Fruit fly (Drosophila melanogaster) whole organism, embryonic: Measurements from ENCODE around the gene Pat1.

Experiments
- CG10565 ChIP-seq: fragments of 200-800 bp; sonication (Bioruptor generic); optimal IDR thresholded peaks from 3 replicates; lab custom pipeline; 2016; ENCODE audit warnings: missing biosample characterization, mild to moderate bottlenecking, missing genetic modification characterization
- CG11247 ChIP-seq: fragments of 200-800 bp; sonication (Bioruptor generic); IDR thresholded peaks from 2 replicates; pipeline ENCODE4 v1.3.6; 2022; ENCODE audit warnings: missing biosample characterization, missing genetic modification characterization
- CG11398 ChIP-seq: fragments of 200-800 bp; sonication (Bioruptor generic); optimal IDR thresholded peaks from 2 replicates; lab custom pipeline; 2016; ENCODE audit warnings: missing biosample characterization, missing genetic modification characterization
- CG12104 ChIP-seq: fragments of 200-800 bp; sonication (Bioruptor generic); optimal IDR thresholded peaks from 3 replicates; lab custom pipeline; 2016; ENCODE audit warnings: missing biosample characterization, missing genetic modification characterization
- CG12659 ChIP-seq: fragments of 200-800 bp; sonication (Bioruptor generic); optimal IDR thresholded peaks from 3 replicates; lab custom pipeline; 2017; ENCODE audit warnings: mild to moderate bottlenecking, missing biosample characterization, missing genetic modification reagents, missing genetic modification characterization
- CG12769 ChIP-seq: fragments of 200-800 bp; sonication (Bioruptor generic); optimal IDR thresholded peaks from 2 replicates; lab custom pipeline; 2019; ENCODE audit warnings: missing biosample characterization, mild to moderate bottlenecking, missing genetic modification characterization, moderate library complexity
- CG13123 ChIP-seq: fragments of 200-800 bp; sonication (Bioruptor generic); optimal IDR thresholded peaks from 2 replicates; lab custom pipeline; 2016; ENCODE audit warnings: missing biosample characterization, missing genetic modification characterization
- CG15696 ChIP-seq: fragments of 200-800 bp; sonication (Bioruptor generic); optimal IDR thresholded peaks from 2 replicates; lab custom pipeline; 2019; ENCODE audit warnings: missing biosample characterization, mild to moderate bottlenecking, missing genetic modification characterization, moderate library complexity
- CG17186 ChIP-seq: fragments of 200-800 bp; sonication (Bioruptor generic); optimal IDR thresholded peaks from 3 replicates; lab custom pipeline; 2017; ENCODE audit warnings: missing biosample characterization, missing genetic modification reagents, missing genetic modification characterization
- CG17361 ChIP-seq: fragments of 200-800 bp; sonication (Bioruptor generic); IDR thresholded peaks from 3 replicates; pipeline ENCODE4 v1.3.6; 2022; ENCODE audit warnings: missing biosample characterization, missing genetic modification characterization
- CG17568 ChIP-seq: fragments of 200-800 bp; sonication (Bioruptor generic); optimal IDR thresholded peaks from 2 replicates; lab custom pipeline; 2018; ENCODE audit warnings: missing biosample characterization, mild to moderate bottlenecking, missing genetic modification characterization, moderate library complexity
- CG17802 ChIP-seq: fragments of 200-800 bp; sonication (Bioruptor generic); optimal IDR thresholded peaks from 2 replicates; lab custom pipeline; 2018; ENCODE audit warnings: missing biosample characterization, mild to moderate bottlenecking, missing genetic modification characterization, moderate library complexity
- CG18262 ChIP-seq: fragments of 200-800 bp; optimal IDR thresholded peaks from 3 replicates; lab custom pipeline; 2019; ENCODE audit warnings: missing biosample characterization, mild to moderate bottlenecking, missing genetic modification characterization, moderate library complexity
- CG18476 ChIP-seq: fragments of 200-800 bp; sonication (Bioruptor generic); optimal IDR thresholded peaks from 2 replicates; lab custom pipeline; 2016; ENCODE audit warnings: missing biosample characterization, mild to moderate bottlenecking, missing genetic modification characterization
- CG2116 ChIP-seq: fragments of 200-800 bp; sonication (Bioruptor generic); optimal IDR thresholded peaks from 3 replicates; lab custom pipeline; 2018; ENCODE audit warnings: missing biosample characterization, mild to moderate bottlenecking, missing genetic modification characterization
- CG32532 ChIP-seq: fragments of 200-800 bp; sonication (Bioruptor generic); IDR thresholded peaks from 2 replicates; pipeline ENCODE4 v1.3.6; 2022; ENCODE audit warnings: missing biosample characterization, missing genetic modification characterization
- CG4617 ChIP-seq: fragments of 200-800 bp; sonication (Bioruptor generic); optimal IDR thresholded peaks from 3 replicates; lab custom pipeline; 2016; ENCODE audit warnings: missing biosample characterization, missing genetic modification characterization, borderline replicate concordance
- CG4730 ChIP-seq: fragments of 200-800 bp; sonication (Bioruptor generic); IDR thresholded peaks from 2 replicates; pipeline ENCODE4 v1.3.6; 2022; ENCODE audit warnings: missing biosample characterization, missing genetic modification characterization
- CG6689 ChIP-seq: fragments of 200-800 bp; sonication (Bioruptor generic); IDR thresholded peaks from 2 replicates; pipeline ENCODE4 v1.3.6; 2022; ENCODE audit warnings: missing biosample characterization, missing genetic modification characterization
- CG6854 ChIP-seq: fragments of 200-800 bp; sonication (Bioruptor generic); optimal IDR thresholded peaks from 3 replicates; lab custom pipeline; 2017; ENCODE audit warnings: missing biosample characterization, mild to moderate bottlenecking, missing genetic modification characterization
- CG7372 ChIP-seq: fragments of 200-800 bp; sonication (Bioruptor generic); IDR thresholded peaks from 2 replicates; pipeline ENCODE4 v1.3.6; 2022; ENCODE audit warnings: missing biosample characterization, missing genetic modification characterization
- CG8089 ChIP-seq: fragments of 200-800 bp; sonication (Bioruptor generic); optimal IDR thresholded peaks from 3 replicates; lab custom pipeline; 2016; ENCODE audit warnings: missing biosample characterization, missing genetic modification characterization
- CG8388 ChIP-seq: fragments of 200-800 bp; sonication (Bioruptor generic); optimal IDR thresholded peaks from 2 replicates; lab custom pipeline; 2019; ENCODE audit warnings: missing biosample characterization, mild to moderate bottlenecking, missing genetic modification characterization, moderate library complexity
- CTCF ChIP-seq: fragments of 200-800 bp; sonication (Bioruptor generic); optimal IDR thresholded peaks from 2 replicates; lab custom pipeline; 2017; ENCODE audit warnings: missing biosample characterization, mild to moderate bottlenecking, missing genetic modification characterization, moderate library complexity
- Doc2 ChIP-seq: fragments of 200-800 bp; sonication (Bioruptor generic); IDR thresholded peaks from 2 replicates; pipeline ENCODE4 v1.3.6; 2022; ENCODE audit warnings: missing biosample characterization, missing genetic modification characterization
- Dref ChIP-seq: fragments of 200-800 bp; sonication (Bioruptor generic); IDR thresholded peaks from 2 replicates; pipeline ENCODE4 v1.3.6; 2022; ENCODE audit warnings: missing biosample characterization, missing genetic modification characterization
- Ets65A ChIP-seq: fragments of 200-800 bp; sonication (Bioruptor generic); peaks from one replicate; lab custom pipeline; 2016; ENCODE audit warnings: missing biosample characterization, missing genetic modification characterization
- Gsc ChIP-seq: fragments of 200-800 bp; sonication (Bioruptor generic); IDR thresholded peaks from 2 replicates; pipeline ENCODE4 v1.3.6; 2022; ENCODE audit warnings: missing biosample characterization, missing genetic modification characterization
- HmgD ChIP-seq: fragments of 200-800 bp; sonication (Bioruptor generic); optimal IDR thresholded peaks from 3 replicates; lab custom pipeline; 2016; ENCODE audit warnings: missing biosample characterization, missing genetic modification characterization
- Hr51 ChIP-seq, 2 experiments: fragments of 200-800 bp; sonication (Bioruptor generic); optimal IDR thresholded peaks; 2 replicates in 1 of 2; 3 replicates in 1 of 2; lab custom pipeline; 2016 to 2018; ENCODE audit warnings: missing biosample characterization in 2 of 2, missing genetic modification characterization in 2 of 2, mild to moderate bottlenecking in 1 of 2, moderate library complexity in 1 of 2
- Sin3A ChIP-seq: fragments of >200 bp; optimal IDR thresholded peaks from 2 replicates; lab custom pipeline; 2018
- Sox100B ChIP-seq: fragments of 200-800 bp; sonication (Bioruptor generic); optimal IDR thresholded peaks from 3 replicates; lab custom pipeline; 2018; ENCODE audit warnings: missing biosample characterization, mild to moderate bottlenecking, missing genetic modification characterization
- Taf1 ChIP-seq: fragments of 200-800 bp; sonication (Bioruptor generic); IDR thresholded peaks from 2 replicates; pipeline ENCODE4 v1.3.6; 2022; ENCODE audit warnings: missing biosample characterization, missing genetic modification characterization
- Xbp1 ChIP-seq: fragments of 200-800 bp; sonication (Bioruptor generic); optimal IDR thresholded peaks from 3 replicates; lab custom pipeline; 2016; ENCODE audit warnings: missing biosample characterization, mild to moderate bottlenecking, missing genetic modification characterization
- YL-1 ChIP-seq: fragments of 200-800 bp; sonication (Bioruptor generic); optimal IDR thresholded peaks from 3 replicates; lab custom pipeline; 2017; ENCODE audit warnings: missing biosample characterization, mild to moderate bottlenecking, missing genetic modification characterization
- abd-A ChIP-seq: fragments of 200-800 bp; sonication (Bioruptor generic); optimal IDR thresholded peaks from 3 replicates; lab custom pipeline; 2019; ENCODE audit warnings: missing biosample characterization, mild to moderate bottlenecking, missing genetic modification characterization, moderate library complexity
- aop ChIP-seq: fragments of 200-800 bp; sonication (Bioruptor generic); IDR thresholded peaks from 2 replicates; pipeline ENCODE4 v1.3.6; 2022; ENCODE audit warnings: missing biosample characterization, missing genetic modification characterization
- chinmo ChIP-seq: fragments of 200-800 bp; sonication (Bioruptor generic); IDR thresholded peaks from 4 replicates; pipeline ENCODE4 v1.3.6; 2022; ENCODE audit warnings: missing biosample characterization, missing genetic modification characterization; ENCODE audit not compliant: partially characterized antibody
- corto ChIP-seq: fragments of 200-800 bp; sonication (Bioruptor generic); optimal IDR thresholded peaks from 2 replicates; lab custom pipeline; 2016; ENCODE audit warnings: missing biosample characterization, mild to moderate bottlenecking, missing genetic modification characterization, moderate library complexity
- crc ChIP-seq: fragments of 200-800 bp; sonication (Bioruptor generic); optimal IDR thresholded peaks from 2 replicates; lab custom pipeline; 2016; ENCODE audit warnings: missing biosample characterization, missing genetic modification characterization
- dati ChIP-seq: fragments of 200-800 bp; sonication (Bioruptor generic); IDR thresholded peaks from 2 replicates; pipeline ENCODE4 v1.3.6; 2022; ENCODE audit warnings: missing biosample characterization, missing genetic modification characterization
- emc ChIP-seq: fragments of 200-800 bp; sonication (Bioruptor generic); optimal IDR thresholded peaks from 2 replicates; lab custom pipeline; 2016; ENCODE audit warnings: missing biosample characterization, missing genetic modification characterization
- eve ChIP-seq, 2 experiments: fragments of >200 bp; optimal IDR thresholded peaks; 2 replicates each; lab custom pipeline; 2017; ENCODE audit warnings: missing biosample characterization in 2 of 2, missing genetic modification characterization in 2 of 2
- fru ChIP-seq: fragments of >200 bp; optimal IDR thresholded peaks from 2 replicates; lab custom pipeline; 2017
- lola ChIP-seq, 3 experiments: fragments of >200 bp in 2 of 3; fragments of 200-800 bp in 1 of 3; sonication (Bioruptor generic) in 1 of 3; optimal IDR thresholded peaks; 2 replicates each; lab custom pipeline; 2017 to 2019; ENCODE audit warnings: missing biosample characterization in 3 of 3, missing genetic modification characterization in 3 of 3, mild to moderate bottlenecking in 1 of 3, moderate library complexity in 1 of 3
- peb ChIP-seq: fragments of 200-800 bp; sonication (Bioruptor generic); IDR thresholded peaks from 2 replicates; pipeline ENCODE4 v1.3.6; 2022; ENCODE audit warnings: missing biosample characterization, missing genetic modification characterization
- trem ChIP-seq: fragments of 200-800 bp; optimal IDR thresholded peaks from 3 replicates; lab custom pipeline; 2019; ENCODE audit warnings: missing biosample characterization, mild to moderate bottlenecking, missing genetic modification characterization, moderate library complexity
- usp ChIP-seq: fragments of >200 bp; optimal IDR thresholded peaks from 2 replicates; lab custom pipeline; 2017; ENCODE audit warnings: missing biosample characterization, missing genetic modification characterization

Gene Pat1

dm6 chrX:6550118-6550502 lies 40.5 kb upstream of the Pat1 start:
- TF ChIP-seq CTCF (GFP tag; lab: Kevin White, UChicago) = peak; percentile 81
- no peak for TF ChIP-seq Dref (GFP tag; lab: Robert Waterston, UW)
- no peak for TF ChIP-seq CG13123 (GFP tag; lab: Kevin White, UChicago)
- TF ChIP-seq CG18262 (tag; lab: Kevin White, UChicago) = no peak

dm6 chrX:6551464-6551863 lies 39.1 kb upstream of the Pat1 start:
- TF ChIP-seq trem (tag; lab: Kevin White, UChicago) = no peak
- peak; percentile 41; the same call in 1 of the 4 replicates for TF ChIP-seq chinmo (GFP tag; lab: Robert Waterston, UW)
- TF ChIP-seq Ets65A = peak; percentile 76

- no peak for TF ChIP-seq Doc2
- peak; percentile 80 for TF ChIP-seq CG17568 (GFP tag; lab: Kevin White, UChicago)
- TF ChIP-seq CG15696 (tag; lab: Kevin White, UChicago) = peak; percentile 89
- TF ChIP-seq lola (GFP tag; optimal IDR thresholded peaks at IDR 0.05; lab: Kevin White, UChicago) = peak in 1 of 3 experiments; percentile 94
- no peak for TF ChIP-seq crc (GFP tag; lab: Kevin White, UChicago)
- TF ChIP-seq dati (GFP tag; lab: Robert Waterston, UW) = no peak
- peak; percentile 32 for TF ChIP-seq CG8089 (GFP tag; lab: Kevin White, UChicago)
- peak; percentile 69 for TF ChIP-seq Gsc
- TF ChIP-seq CG4730 (GFP tag; lab: Robert Waterston, UW) = peak; percentile 58
- peak; percentile 24 to 92 for TF ChIP-seq Hr51 (GFP tag; optimal IDR thresholded peaks at IDR 0.05; lab: Kevin White, UChicago)
- peak; percentile 52 for TF ChIP-seq CG17186 (GFP tag; lab: Kevin White, UChicago)
- TF ChIP-seq YL-1 = peak; percentile 48
- no peak for TF ChIP-seq abd-A (tag; lab: Kevin White, UChicago)
- peak; percentile 89 for TF ChIP-seq CG12659 (GFP tag; lab: Kevin White, UChicago)
- no peak for TF ChIP-seq emc (GFP tag; lab: Kevin White, UChicago)
- peak; percentile 39 for TF ChIP-seq CG12769
- TF ChIP-seq CG17802 (tag; lab: Kevin White, UChicago) = peak; percentile 53
- peak; percentile 72 for TF ChIP-seq CG18476 (GFP tag; lab: Kevin White, UChicago)
- TF ChIP-seq CG11398 (GFP tag; lab: Kevin White, UChicago) = peak; percentile 34
- peak; percentile 35; the same call in 1 of the 2 replicates for TF ChIP-seq Taf1 (GFP tag; lab: Robert Waterston, UW)
- TF ChIP-seq CG12104 (GFP tag; lab: Kevin White, UChicago) = peak; percentile 77
- peak; percentile 97 for TF ChIP-seq CG17361 (GFP tag; lab: Robert Waterston, UW)
- peak; percentile 93 for TF ChIP-seq CG8388 (GFP tag; lab: Kevin White, UChicago)
- peak; percentile 66; the same call in 1 of the 2 replicates for TF ChIP-seq CG32532 (GFP tag; lab: Robert Waterston, UW)
- TF ChIP-seq fru (lab: Kevin White, UChicago) = no peak
- no peak for TF ChIP-seq usp
- TF ChIP-seq CG10565 (GFP tag; lab: Kevin White, UChicago) = peak; percentile 38
- TF ChIP-seq Sox100B (GFP tag; lab: Kevin White, UChicago) = peak; percentile 95
- peak in 1 of 2 experiments; percentile 94 for TF ChIP-seq eve (GFP tag; optimal IDR thresholded peaks at IDR 0.05; lab: Kevin White, UChicago)
- TF ChIP-seq peb (GFP tag; lab: Robert Waterston, UW) = peak; percentile 81
- no peak for TF ChIP-seq aop
- peak; percentile 63 for TF ChIP-seq CG6854
- TF ChIP-seq Xbp1 (GFP tag; lab: Kevin White, UChicago) = peak; percentile 86
- peak; percentile 90 for TF ChIP-seq CG6689 (GFP tag; lab: Robert Waterston, UW)
- TF ChIP-seq CG7372 (GFP tag; lab: Robert Waterston, UW) = peak; percentile 81
- TF ChIP-seq HmgD (GFP tag; lab: Kevin White, UChicago) = no peak
- peak; percentile 59 for TF ChIP-seq CG4617 (GFP tag; lab: Kevin White, UChicago)
- no peak for TF ChIP-seq Sin3A (lab: Kevin White, UChicago)
- no peak for TF ChIP-seq corto (GFP tag; lab: Kevin White, UChicago)
- TF ChIP-seq CG2116 = peak; percentile 52
- TF ChIP-seq CG11247 (GFP tag; lab: Robert Waterston, UW) = peak; percentile 46; the same call in 1 of the 2 replicates
These were observed 19.2 kb upstream of the Pat1 start for dm6 chrX:6571234-6571915.
